Worm (Caenorhabditis elegans) whole organism, early embryonic: ENCODE data around the gene prmt-5.
A peak's percentile ranks its signal among the peaks of the same experiment; 100 is the strongest.

Experiments
- B0310.2 ChIP-seq: sonication (generic microtip); optimal IDR thresholded peaks from 2 replicates; lab custom pipeline; 2016; ENCODE audit warnings: mild to moderate bottlenecking, missing genetic modification characterization, missing compliant biosample characterization
- F13C5.2 ChIP-seq: sonication (generic microtip); optimal IDR thresholded peaks from 2 replicates; lab custom pipeline; 2017; ENCODE audit warnings: mild to moderate bottlenecking, missing genetic modification characterization, inconsistent platforms, missing compliant biosample characterization
- aly-1 ChIP-seq: sonication (generic microtip); optimal IDR thresholded peaks from 2 replicates; lab custom pipeline; 2016; ENCODE audit warnings: missing genetic modification characterization, missing compliant biosample characterization
- ama-1 ChIP-seq: fragments of 150-350 bp; optimal IDR thresholded peaks from 2 replicates; lab custom pipeline; 2014
- ets-7 ChIP-seq: sonication (generic microtip); optimal IDR thresholded peaks from 2 replicates; lab custom pipeline; 2016; ENCODE audit warnings: missing genotype, missing genetic modification characterization, missing compliant biosample characterization
- flt-1 ChIP-seq: fragments of 200-800 bp; sonication (Bioruptor generic); IDR thresholded peaks from 2 replicates; pipeline ENCODE4 v1.3.6; 2022; ENCODE audit warnings: missing genetic modification characterization, missing compliant biosample characterization
- hmg-4 ChIP-seq: fragments of 200-800 bp; sonication (Bioruptor generic); optimal IDR thresholded peaks from 2 replicates; lab custom pipeline; 2018; ENCODE audit warnings: mild to moderate bottlenecking, missing genetic modification characterization, missing compliant biosample characterization
- hnd-1 ChIP-seq: sonication (generic microtip); optimal IDR thresholded peaks from 2 replicates; lab custom pipeline; 2016; ENCODE audit warnings: missing genetic modification characterization, missing compliant biosample characterization
- pes-1 ChIP-seq: fragments of 200-800 bp; sonication (Bioruptor generic); IDR thresholded peaks from 2 replicates; pipeline ENCODE4 v1.3.6; 2022; ENCODE audit warnings: missing genetic modification reagents, missing genetic modification characterization, missing compliant biosample characterization
- scrt-1 ChIP-seq: fragments of 200-800 bp; sonication (Bioruptor generic); IDR thresholded peaks from 2 replicates; pipeline ENCODE4 v1.3.6; 2022; ENCODE audit warnings: missing genetic modification characterization, missing compliant biosample characterization
- sea-1 ChIP-seq: fragments of 200-800 bp; sonication (Bioruptor generic); conservative IDR thresholded peaks from 2 replicates; pipeline ENCODE4 v1.3.6; 2022; ENCODE audit warnings: missing genetic modification characterization, missing compliant biosample characterization
- tbx-11 ChIP-seq: fragments of 200-800 bp; sonication (Bioruptor generic); IDR thresholded peaks from 2 replicates; pipeline ENCODE4 v1.3.6; 2022; ENCODE audit warnings: missing genetic modification characterization, missing compliant biosample characterization
- tbx-37 ChIP-seq: fragments of 200-800 bp; sonication (Bioruptor generic); conservative IDR thresholded peaks from 2 replicates; pipeline ENCODE4 v1.3.6; 2022; ENCODE audit warnings: missing genetic modification reagents, missing genetic modification characterization, missing compliant biosample characterization
- tra-4 ChIP-seq: sonication (generic microtip); optimal IDR thresholded peaks from 2 replicates; lab custom pipeline; 2017; ENCODE audit warnings: missing genetic modification characterization, missing compliant biosample characterization

prmt-5 gene

ce11 chrIII:5269814-5270213 is 39.5 kb downstream of the prmt-5 start, which contains the start of gene ZC395.4:
TSS of gene ZC395.4 (plus strand) at chrIII:5270114.
- TF ChIP-seq tbx-37 (no peak), B0310.2 (tag; lab: Kevin White, UChicago) (no peak), flt-1 (GFP tag; lab: Robert Waterston, UW) (no peak), ets-7 (no peak), scrt-1 (GFP tag; lab: Robert Waterston, UW) (no peak), hmg-4 (no peak), sea-1 (GFP tag; lab: Robert Waterston, UW) (no peak)

- TF ChIP-seq hmg-4 (no peak), tbx-37 (no peak), tra-4 (tag; lab: Kevin White, UChicago) (no peak)
These were observed 43.1 kb downstream of the prmt-5 start, which contains the start of gene ztf-8 for ce11 chrIII:5273396-5273857. TSS of gene ztf-8 (minus strand) at chrIII:5273471.

ce11 chrIII:5274250-5274649 is 43.9 kb downstream of the prmt-5 start:
- no peak for TF ChIP-seq ama-1 (lab: Kevin White, UChicago)
- TF ChIP-seq tra-4 (tag; lab: Kevin White, UChicago): no peak
- TF ChIP-seq hmg-4: no peak
- no peak for TF ChIP-seq tbx-11 (GFP tag; lab: Robert Waterston, UW)

- TF ChIP-seq F13C5.2 (tag; lab: Kevin White, UChicago): peak; percentile 13
- no peak for TF ChIP-seq hnd-1 (tag; lab: Kevin White, UChicago)
These were observed 44.5 kb downstream of the prmt-5 start, which contains the start of the genes daf-41 and toc-1 for ce11 chrIII:5274715-5275355. TSS of gene daf-41 (minus strand) at chrIII:5274765. TSS of gene toc-1 (plus strand) at chrIII:5275251.

- no peak for TF ChIP-seq ama-1 (lab: Kevin White, UChicago)
- no peak for TF ChIP-seq hnd-1 (tag; lab: Kevin White, UChicago)
- TF ChIP-seq flt-1 (GFP tag; lab: Robert Waterston, UW): no peak
- TF ChIP-seq F13C5.2 (tag; lab: Kevin White, UChicago): no peak
- TF ChIP-seq ets-7: no peak
- TF ChIP-seq sea-1 (GFP tag; lab: Robert Waterston, UW): no peak
- no peak for TF ChIP-seq hmg-4
These were observed 47.4 kb downstream of the prmt-5 start, which contains the start of gene clk-1 for ce11 chrIII:5277740-5278139. TSS of gene clk-1 (plus strand) at chrIII:5277894.

- TF ChIP-seq F13C5.2 (tag; lab: Kevin White, UChicago): no peak
- TF ChIP-seq ets-7: no peak
- TF ChIP-seq B0310.2 (tag; lab: Kevin White, UChicago): no peak
- TF ChIP-seq scrt-1 (GFP tag; lab: Robert Waterston, UW): no peak
- TF ChIP-seq sea-1 (GFP tag; lab: Robert Waterston, UW): no peak
- TF ChIP-seq aly-1 (tag; lab: Kevin White, UChicago): no peak
- TF ChIP-seq flt-1 (GFP tag; lab: Robert Waterston, UW): no peak
- TF ChIP-seq hmg-4: no peak
- no peak for TF ChIP-seq pes-1 (GFP tag; lab: Robert Waterston, UW)
- no peak for TF ChIP-seq tbx-11 (GFP tag; lab: Robert Waterston, UW)
These were observed 49.9 kb downstream of the prmt-5 start for ce11 chrIII:5280228-5280627.
